Worm (Caenorhabditis elegans) whole organism, L4/young adult: Measurements from ENCODE around the gene dsb-2.

Source experiments
- dao-5 ChIP-seq: sonication (generic microtip); optimal IDR thresholded peaks from 2 replicates; lab custom pipeline; 2016; ENCODE audit warnings: missing genotype, missing genetic modification characterization, moderate library complexity, missing compliant biosample characterization
- him-1 ChIP-seq: sonication (generic microtip); optimal IDR thresholded peaks from 2 replicates; lab custom pipeline; 2016; ENCODE audit warnings: missing genotype, missing genetic modification reagents, missing genetic modification characterization, missing compliant biosample characterization

- TF ChIP-seq dao-5 (tag; lab: Kevin White, UChicago) (no peak), him-1 (tag; lab: Kevin White, UChicago) (no peak)
Measured at ce11 chrII:14404741-14405488, 6.0 kb upstream of the dsb-2 start.
